Fruit fly (Drosophila melanogaster) whole organism, embryonic: ENCODE results near the gene MBD-R2.

Experiments used
- B-H2 ChIP-seq: fragments of 200-800 bp; sonication (Bioruptor generic); optimal IDR thresholded peaks from 2 replicates; lab custom pipeline; 2018; ENCODE audit warnings: missing biosample characterization, mild to moderate bottlenecking, missing genetic modification characterization
- CG10209 ChIP-seq: fragments of 200-800 bp; sonication (Bioruptor generic); optimal IDR thresholded peaks from 3 replicates; lab custom pipeline; 2017; ENCODE audit warnings: missing biosample characterization, mild to moderate bottlenecking, missing genetic modification characterization, missing genetic modification reagents
- CG10267 ChIP-seq: fragments of 200-800 bp; sonication (Bioruptor generic); optimal IDR thresholded peaks from 2 replicates; lab custom pipeline; 2018; ENCODE audit warnings: missing biosample characterization, mild to moderate bottlenecking, missing genetic modification characterization, moderate library complexity
- CG10654 ChIP-seq: fragments of 200-800 bp; sonication (Bioruptor generic); optimal IDR thresholded peaks from 2 replicates; lab custom pipeline; 2016; ENCODE audit warnings: missing biosample characterization, missing genetic modification characterization
- CG10959 ChIP-seq: fragments of 200-800 bp; sonication (Bioruptor generic); IDR thresholded peaks from 2 replicates; pipeline ENCODE4 v1.3.6; 2022; ENCODE audit warnings: missing biosample characterization, missing genetic modification characterization
- CG11093 ChIP-seq: fragments of 200-800 bp; sonication (Bioruptor generic); IDR thresholded peaks from 3 replicates; pipeline ENCODE4 v1.3.6; 2022; ENCODE audit warnings: missing biosample characterization, missing genetic modification characterization
- CG13624 ChIP-seq: fragments of 200-800 bp; sonication (Bioruptor generic); optimal IDR thresholded peaks from 2 replicates; lab custom pipeline; 2016; ENCODE audit warnings: missing biosample characterization, missing genetic modification characterization
- CG14050 ChIP-seq: fragments of 200-800 bp; sonication (Bioruptor generic); IDR thresholded peaks from 3 replicates; pipeline ENCODE4 v1.3.6; 2022; ENCODE audit warnings: missing biosample characterization, missing genetic modification characterization
- CG14710 ChIP-seq: fragments of 200-800 bp; sonication (Bioruptor generic); optimal IDR thresholded peaks from 3 replicates; lab custom pipeline; 2019; ENCODE audit warnings: missing biosample characterization, mild to moderate bottlenecking, missing genetic modification characterization, moderate library complexity
- CG15269 ChIP-seq: fragments of 200-800 bp; sonication (Bioruptor generic); optimal IDR thresholded peaks from 2 replicates; lab custom pipeline; 2018; ENCODE audit warnings: missing biosample characterization, mild to moderate bottlenecking, missing genetic modification characterization, moderate library complexity
- CG17568 ChIP-seq: fragments of 200-800 bp; sonication (Bioruptor generic); optimal IDR thresholded peaks from 2 replicates; lab custom pipeline; 2018; ENCODE audit warnings: missing biosample characterization, mild to moderate bottlenecking, missing genetic modification characterization, moderate library complexity
- CG18764 ChIP-seq: fragments of 200-800 bp; sonication (Bioruptor generic); optimal IDR thresholded peaks from 3 replicates; lab custom pipeline; 2016; ENCODE audit warnings: missing biosample characterization, missing genetic modification characterization
- CG2875 ChIP-seq: fragments of 200-800 bp; sonication (Bioruptor generic); optimal IDR thresholded peaks from 2 replicates; lab custom pipeline; 2017; ENCODE audit warnings: missing biosample characterization, mild to moderate bottlenecking, missing genetic modification characterization, missing genetic modification reagents
- CG30020 ChIP-seq: fragments of 200-800 bp; optimal IDR thresholded peaks from 2 replicates; lab custom pipeline; 2019; ENCODE audit warnings: missing biosample characterization, mild to moderate bottlenecking, missing genetic modification characterization, moderate library complexity
- CG31441 ChIP-seq: fragments of 200-800 bp; sonication (Bioruptor generic); IDR thresholded peaks from 2 replicates; pipeline ENCODE4 v1.3.6; 2022; ENCODE audit warnings: missing biosample characterization, missing genetic modification characterization
- CG4282 ChIP-seq: fragments of 200-800 bp; sonication (Bioruptor generic); optimal IDR thresholded peaks from 2 replicates; lab custom pipeline; 2016; ENCODE audit warnings: missing biosample characterization, missing genetic modification characterization
- CG4424 ChIP-seq: fragments of 200-800 bp; sonication (Bioruptor generic); optimal IDR thresholded peaks from 3 replicates; lab custom pipeline; 2016; ENCODE audit warnings: missing biosample characterization, missing genetic modification characterization
- CG7357 ChIP-seq: fragments of 200-800 bp; sonication (Bioruptor generic); IDR thresholded peaks from 3 replicates; pipeline ENCODE4 v1.3.6; 2022; ENCODE audit warnings: missing biosample characterization, missing genetic modification characterization
- CG8359 ChIP-seq: fragments of 200-800 bp; sonication (Bioruptor generic); optimal IDR thresholded peaks from 2 replicates; lab custom pipeline; 2017; ENCODE audit warnings: missing biosample characterization, mild to moderate bottlenecking, missing genetic modification characterization, borderline replicate concordance
- D ChIP-seq, 2 experiments: fragments of 200-800 bp in 1 of 2; fragments of >200 bp in 1 of 2; sonication (Bioruptor generic) in 1 of 2; optimal IDR thresholded peaks; 2 replicates in 1 of 2; 3 replicates in 1 of 2; lab custom pipeline; 2017; ENCODE audit warnings: mild to moderate bottlenecking in 1 of 2, missing biosample characterization in 1 of 2, missing genetic modification characterization in 1 of 2, missing genetic modification reagents in 1 of 2
- Dfd ChIP-seq, 2 experiments: fragments of >200 bp; optimal IDR thresholded peaks; 2 replicates each; lab custom pipeline; 2017; ENCODE audit warnings: missing biosample characterization in 2 of 2, missing genetic modification characterization in 2 of 2
- E2f1 ChIP-seq: fragments of 200-800 bp; sonication (Bioruptor generic); IDR thresholded peaks from 2 replicates; pipeline ENCODE4 v1.3.6; 2022; ENCODE audit warnings: missing biosample characterization, missing genetic modification characterization
- E2f2 ChIP-seq: fragments of 200-800 bp; sonication (Bioruptor generic); IDR thresholded peaks from 2 replicates; pipeline ENCODE4 v1.3.6; 2022; ENCODE audit warnings: missing biosample characterization, missing genetic modification characterization
- HLH4C ChIP-seq: fragments of 200-800 bp; sonication (Bioruptor generic); IDR thresholded peaks from 3 replicates; pipeline ENCODE4 v1.3.6; 2022; ENCODE audit warnings: missing biosample characterization, missing genetic modification characterization; ENCODE audit not compliant: partially characterized antibody
- Hr3 ChIP-seq: fragments of 200-800 bp; sonication (Bioruptor generic); optimal IDR thresholded peaks from 3 replicates; lab custom pipeline; 2016; ENCODE audit warnings: missing biosample characterization, missing genetic modification characterization
- MBD-R2 ChIP-seq: fragments of 200-800 bp; sonication (Bioruptor generic); IDR thresholded peaks from 2 replicates; pipeline ENCODE4 v1.3.6; 2022; ENCODE audit warnings: missing biosample characterization, missing genetic modification characterization
- Mad ChIP-seq: fragments of 200-800 bp; sonication (Bioruptor generic); optimal IDR thresholded peaks from 2 replicates; lab custom pipeline; 2016; ENCODE audit warnings: missing biosample characterization, missing genetic modification characterization
- NC2α ChIP-seq: fragments of 200-800 bp; sonication (Bioruptor generic); optimal IDR thresholded peaks from 2 replicates; lab custom pipeline; 2016; ENCODE audit warnings: missing biosample characterization, missing genetic modification characterization
- NC2β ChIP-seq: fragments of 200-800 bp; sonication (Bioruptor generic); optimal IDR thresholded peaks from 2 replicates; lab custom pipeline; 2016; ENCODE audit warnings: missing biosample characterization, missing genetic modification characterization
- YL-1 ChIP-seq: fragments of 200-800 bp; sonication (Bioruptor generic); optimal IDR thresholded peaks from 3 replicates; lab custom pipeline; 2017; ENCODE audit warnings: missing biosample characterization, mild to moderate bottlenecking, missing genetic modification characterization
- ase ChIP-seq: fragments of 200-800 bp; sonication (Bioruptor generic); IDR thresholded peaks from 3 replicates; pipeline ENCODE4 v1.3.6; 2022; ENCODE audit warnings: missing biosample characterization, missing genetic modification characterization
- bbx ChIP-seq: fragments of 200-800 bp; sonication (Bioruptor generic); IDR thresholded peaks from 2 replicates; pipeline ENCODE4 v1.3.6; 2022; ENCODE audit warnings: missing biosample characterization, missing genetic modification characterization; ENCODE audit not compliant: partially characterized antibody
- cad ChIP-seq: fragments of >200 bp; optimal IDR thresholded peaks from 2 replicates; lab custom pipeline; 2017; ENCODE audit warnings: missing biosample characterization, missing genetic modification characterization
- chif ChIP-seq, 2 experiments: fragments of 200-800 bp; sonication (Bioruptor generic); optimal IDR thresholded peaks; 3 replicates each; lab custom pipeline; 2016; ENCODE audit warnings: missing biosample characterization in 2 of 2, missing genetic modification characterization in 2 of 2
- cwo ChIP-seq: fragments of 200-800 bp; sonication (Bioruptor generic); optimal IDR thresholded peaks from 3 replicates; lab custom pipeline; 2017; ENCODE audit warnings: missing biosample characterization, missing genetic modification characterization, mild to moderate bottlenecking, moderate library complexity, missing genetic modification reagents
- dimm ChIP-seq: fragments of 200-800 bp; sonication (Bioruptor generic); IDR thresholded peaks from 2 replicates; pipeline ENCODE4 v1.3.6; 2022; ENCODE audit warnings: missing biosample characterization, missing genetic modification characterization
- exex ChIP-seq: fragments of 200-800 bp; sonication (Bioruptor generic); optimal IDR thresholded peaks from 4 replicates; lab custom pipeline; 2018; ENCODE audit warnings: missing biosample characterization, mild to moderate bottlenecking, missing genetic modification characterization, moderate library complexity
- gem ChIP-seq: fragments of 200-800 bp; sonication (Bioruptor generic); optimal IDR thresholded peaks from 2 replicates; lab custom pipeline; 2019; ENCODE audit warnings: missing biosample characterization, mild to moderate bottlenecking, missing genetic modification characterization, moderate library complexity
- ham ChIP-seq: fragments of 200-800 bp; sonication (Bioruptor generic); IDR thresholded peaks from 2 replicates; pipeline ENCODE4 v1.3.6; 2022; ENCODE audit warnings: missing biosample characterization, missing genetic modification characterization
- hb ChIP-seq: fragments of 200-800 bp; sonication (Bioruptor generic); IDR thresholded peaks from 3 replicates; pipeline ENCODE4 v1.3.6; 2022; ENCODE audit warnings: missing biosample characterization, missing genetic modification characterization; ENCODE audit not compliant: partially characterized antibody
- nmo ChIP-seq: fragments of 200-800 bp; sonication (Bioruptor generic); optimal IDR thresholded peaks from 2 replicates; lab custom pipeline; 2018; ENCODE audit warnings: missing biosample characterization, mild to moderate bottlenecking, missing genetic modification characterization, moderate library complexity
- oc ChIP-seq: fragments of 200-800 bp; sonication (Bioruptor generic); optimal IDR thresholded peaks from 2 replicates; lab custom pipeline; 2018; ENCODE audit warnings: missing biosample characterization, mild to moderate bottlenecking, missing genetic modification characterization, moderate library complexity
- pho ChIP-seq: fragments of 200-800 bp; sonication (Bioruptor generic); optimal IDR thresholded peaks from 2 replicates; lab custom pipeline; 2016; ENCODE audit warnings: missing biosample characterization, missing genetic modification characterization
- run ChIP-seq: fragments of 200-800 bp; sonication (Bioruptor generic); optimal IDR thresholded peaks from 3 replicates; lab custom pipeline; 2018; ENCODE audit warnings: missing biosample characterization, mild to moderate bottlenecking, missing genetic modification characterization
- schlank ChIP-seq: fragments of 200-800 bp; sonication (Bioruptor generic); optimal IDR thresholded peaks from 2 replicates; lab custom pipeline; 2018; ENCODE audit warnings: missing biosample characterization, mild to moderate bottlenecking, missing genetic modification characterization
- sim ChIP-seq: fragments of 200-800 bp; sonication (Bioruptor generic); IDR thresholded peaks from 2 replicates; pipeline ENCODE4 v1.3.6; 2022; ENCODE audit warnings: missing biosample characterization, missing genetic modification characterization
- sqz ChIP-seq: fragments of 200-800 bp; sonication (Bioruptor generic); optimal IDR thresholded peaks from 3 replicates; lab custom pipeline; 2018; ENCODE audit warnings: missing biosample characterization, mild to moderate bottlenecking, missing genetic modification characterization
- stwl ChIP-seq: fragments of 200-800 bp; sonication (Bioruptor generic); optimal IDR thresholded peaks from 3 replicates; lab custom pipeline; 2018; ENCODE audit warnings: missing biosample characterization, mild to moderate bottlenecking, missing genetic modification characterization, moderate library complexity
- unc-4 ChIP-seq: fragments of 200-800 bp; sonication (Bioruptor generic); IDR thresholded peaks from 2 replicates; pipeline ENCODE4 v1.3.6; 2022; ENCODE audit warnings: missing biosample characterization, missing genetic modification characterization; ENCODE audit not compliant: partially characterized antibody
- unpg ChIP-seq: fragments of 200-800 bp; sonication (Bioruptor generic); optimal IDR thresholded peaks from 3 replicates; lab custom pipeline; 2018; ENCODE audit warnings: missing biosample characterization, mild to moderate bottlenecking, missing genetic modification characterization, moderate library complexity

MBD-R2 gene

dm6 chr3R:12401672-12402296 is 45.7 kb upstream of the MBD-R2 start, which contains the start of gene DNAlig3 (continued):
- TF ChIP-seq bbx (GFP tag; lab: Robert Waterston, UW) (peak; percentile 63), dimm (GFP tag; lab: Robert Waterston, UW) (no peak), CG4424 (GFP tag; lab: Kevin White, UChicago) (no peak), Hr3 (GFP tag; lab: Kevin White, UChicago) (no peak), HLH4C (GFP tag; lab: Robert Waterston, UW) (no peak), unpg (GFP tag; lab: Kevin White, UChicago) (no peak), stwl (tag; lab: Kevin White, UChicago) (peak; percentile 64), ham (GFP tag; lab: Robert Waterston, UW) (no peak), CG2875 (GFP tag; lab: Kevin White, UChicago) (no peak), CG31441 (no peak), CG10267 (tag; lab: Kevin White, UChicago) (no peak), unc-4 (peak; percentile 57), CG18764 (GFP tag; lab: Kevin White, UChicago) (no peak), schlank (tag; lab: Kevin White, UChicago) (no peak), NC2β (GFP tag; lab: Kevin White, UChicago) (no peak), nmo (no peak), NC2α (GFP tag; lab: Kevin White, UChicago) (no peak), B-H2 (GFP tag; lab: Kevin White, UChicago) (no peak), CG30020 (no peak), pho (no peak), D (optimal IDR thresholded peaks at IDR 0.05; lab: Kevin White, UChicago) (no peak), D (GFP tag; optimal IDR thresholded peaks at IDR 0.05; lab: Kevin White, UChicago) (no peak), oc (no peak), CG14710 (tag; lab: Kevin White, UChicago) (no peak), sqz (GFP tag; lab: Kevin White, UChicago) (no peak), gem (tag; lab: Kevin White, UChicago) (no peak), MBD-R2 (GFP tag; lab: Robert Waterston, UW) (peak; percentile 76), E2f2 (GFP tag; lab: Robert Waterston, UW) (peak; percentile 89), Mad (GFP tag; lab: Kevin White, UChicago) (no peak), E2f1 (no peak), Dfd (GFP tag; optimal IDR thresholded peaks at IDR 0.05; lab: Kevin White, UChicago) (no peak), exex (tag; lab: Kevin White, UChicago) (no peak), YL-1 (no peak), CG7357 (GFP tag; lab: Robert Waterston, UW) (no peak), hb (0 out of 3 replicates have a peak, but pooled peaks have one; percentile 64), CG14050 (GFP tag; lab: Robert Waterston, UW) (no peak), cwo (no peak), CG4282 (no peak), CG10959 (GFP tag; lab: Robert Waterston, UW) (no peak), CG13624 (GFP tag; lab: Kevin White, UChicago) (no peak), CG10654 (GFP tag; lab: Kevin White, UChicago) (no peak), CG8359 (GFP tag; lab: Kevin White, UChicago) (no peak), chif (GFP tag; optimal IDR thresholded peaks at IDR 0.05; lab: Kevin White, UChicago) (no peak), ase (GFP tag; lab: Robert Waterston, UW) (no peak), CG11093 (no peak), sim (GFP tag; lab: Robert Waterston, UW) (no peak), run (no peak), cad (GFP tag; lab: Kevin White, UChicago) (no peak), CG17568 (GFP tag; lab: Kevin White, UChicago) (no peak), CG15269 (no peak), CG10209 (GFP tag; lab: Kevin White, UChicago) (no peak)
